Fruit fly (Drosophila melanogaster) whole organism, wandering third instar larva: Measurements from ENCODE around the gene syd.

Experiments used
- Abd-B ChIP-seq: fragments of >200 bp; optimal IDR thresholded peaks from 2 replicates; lab custom pipeline; 2017; ENCODE audit warnings: missing biosample characterization, missing genetic modification characterization
- Hr78 ChIP-seq: fragments of >200 bp; optimal IDR thresholded peaks from 2 replicates; lab custom pipeline; 2017; ENCODE audit warnings: missing biosample characterization, missing genetic modification characterization
- Jra ChIP-seq: sonication (Bioruptor generic); optimal IDR thresholded peaks from 2 replicates; lab custom pipeline; 2016; ENCODE audit warnings: missing biosample characterization, missing genetic modification characterization
- Myc ChIP-seq: fragments of >200 bp; optimal IDR thresholded peaks from 2 replicates; lab custom pipeline; 2017
- N ChIP-seq: fragments of >200 bp; optimal IDR thresholded peaks from 2 replicates; lab custom pipeline; 2018; ENCODE audit warnings: missing biosample characterization, missing external identifiers, missing genetic modification characterization
- Sp1 ChIP-seq: fragments of 200-800 bp; sonication (Bioruptor generic); optimal IDR thresholded peaks from 3 replicates; lab custom pipeline; 2019; ENCODE audit warnings: missing biosample characterization, mild to moderate bottlenecking, missing genetic modification characterization, moderate library complexity
- Vsx2 ChIP-seq: fragments of 200-300, 225-300 bp; sonication (Bioruptor generic); optimal IDR thresholded peaks from 2 replicates; lab custom pipeline; 2018; ENCODE audit warnings: missing biosample characterization, missing genetic modification characterization; ENCODE audit not compliant: partially characterized antibody
- dl ChIP-seq, 2 experiments: fragments of 175-275, 200-275 bp in 1 of 2; fragments of 200-275 bp in 1 of 2; sonication (Bioruptor generic); optimal IDR thresholded peaks; lab custom pipeline; 2018; ENCODE audit warnings: mild to moderate bottlenecking in 2 of 2, missing biosample characterization in 2 of 2, missing genetic modification characterization in 2 of 2, moderate library complexity in 2 of 2; ENCODE audit not compliant: partially characterized antibody in 2 of 2, insufficient read depth in 1 of 2
- dmrt93B ChIP-seq: fragments of 200-800 bp; sonication (Bioruptor generic); optimal IDR thresholded peaks from 2 replicates; lab custom pipeline; 2018; ENCODE audit warnings: missing biosample characterization, mild to moderate bottlenecking, missing genetic modification characterization
- pan ChIP-seq: fragments of >200 bp; optimal IDR thresholded peaks from 2 replicates; lab custom pipeline; 2017
- sage ChIP-seq: fragments of 200-800 bp; sonication (Bioruptor generic); optimal IDR thresholded peaks from 2 replicates; lab custom pipeline; 2016; ENCODE audit warnings: missing biosample characterization, mild to moderate bottlenecking, missing genetic modification characterization
- usp ChIP-seq: fragments of >200 bp; optimal IDR thresholded peaks from 2 replicates; lab custom pipeline; 2017; ENCODE audit warnings: missing biosample characterization, missing genetic modification characterization

DNA sequence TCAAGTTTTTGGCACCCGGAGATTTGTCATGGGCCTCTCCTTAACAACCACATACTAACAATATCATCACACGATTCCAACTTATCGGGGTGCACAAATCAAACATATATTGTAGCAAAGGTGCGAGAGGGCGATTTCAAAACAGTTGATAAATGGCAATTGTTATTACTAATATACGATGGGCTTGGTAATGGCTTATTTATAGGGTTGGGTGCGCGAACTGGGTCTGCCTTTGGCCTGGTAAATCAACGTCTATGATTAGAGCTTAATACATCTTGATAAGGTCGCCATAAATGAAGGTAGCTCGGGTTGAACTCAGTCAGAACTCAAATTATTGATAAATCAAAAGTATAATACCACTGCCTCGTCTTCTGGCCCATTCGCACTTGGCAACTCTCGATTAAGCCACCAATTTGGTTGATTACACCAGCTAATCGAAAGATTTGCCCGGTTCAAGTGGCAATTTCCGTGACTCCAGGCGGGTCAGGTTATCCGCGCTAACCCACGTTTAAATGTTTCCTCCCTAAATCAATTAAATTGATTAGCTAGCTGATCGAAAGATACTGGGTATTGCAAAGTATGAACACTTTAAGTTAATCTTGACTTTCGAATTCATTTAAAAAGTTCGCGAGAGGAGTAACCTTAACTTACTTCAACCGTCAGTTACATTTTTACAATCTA, 4.8 kb upstream of the syd start:
- no peak for TF ChIP-seq Abd-B
- TF ChIP-seq pan (lab: Kevin White, UChicago): no peak
- TF ChIP-seq dmrt93B (GFP tag; lab: Kevin White, UChicago): no peak
- TF ChIP-seq Myc (lab: Kevin White, UChicago): no peak
- TF ChIP-seq Hr78 (GFP tag; lab: Kevin White, UChicago): no peak
- no peak for TF ChIP-seq dl (GFP tag; optimal IDR thresholded peaks at IDR 0.05; lab: Kevin White, UChicago; ENCODE audit: insufficient read depth in 1 of 2, partially characterized antibody in 2 of 2)
- TF ChIP-seq Sp1 (GFP tag; lab: Kevin White, UChicago): no peak
- TF ChIP-seq sage: no peak
- no peak for TF ChIP-seq Vsx2
- TF ChIP-seq N: no peak
- TF ChIP-seq usp (GFP tag; lab: Kevin White, UChicago): no peak
- no peak for TF ChIP-seq Jra (GFP tag; lab: Kevin White, UChicago)
